Fruit fly (Drosophila melanogaster) whole organism, embryonic: ENCODE measurements around the gene RpL34b.

Source experiments
- Antp ChIP-seq: fragments of 200-800 bp; sonication (Bioruptor generic); optimal IDR thresholded peaks from 3 replicates; lab custom pipeline; 2016; ENCODE audit warnings: missing biosample characterization, missing genetic modification characterization
- Bdp1 ChIP-seq: fragments of 200-800 bp; sonication (Bioruptor generic); optimal IDR thresholded peaks from 3 replicates; lab custom pipeline; 2016; ENCODE audit warnings: missing biosample characterization, missing genetic modification characterization
- CG1024 ChIP-seq: fragments of 200-800 bp; sonication (Bioruptor generic); IDR thresholded peaks from 2 replicates; pipeline ENCODE4 v1.3.6; 2022; ENCODE audit warnings: missing biosample characterization, missing genetic modification characterization
- CG11093 ChIP-seq: fragments of 200-800 bp; sonication (Bioruptor generic); IDR thresholded peaks from 3 replicates; pipeline ENCODE4 v1.3.6; 2022; ENCODE audit warnings: missing biosample characterization, missing genetic modification characterization
- CG12219 ChIP-seq: fragments of 200-800 bp; sonication (Bioruptor generic); optimal IDR thresholded peaks from 3 replicates; lab custom pipeline; 2018; ENCODE audit warnings: missing biosample characterization, mild to moderate bottlenecking, missing genetic modification characterization
- CG12659 ChIP-seq: fragments of 200-800 bp; sonication (Bioruptor generic); optimal IDR thresholded peaks from 3 replicates; lab custom pipeline; 2017; ENCODE audit warnings: mild to moderate bottlenecking, missing biosample characterization, missing genetic modification reagents, missing genetic modification characterization
- CG14014 ChIP-seq: fragments of 200-800 bp; sonication (Bioruptor generic); IDR thresholded peaks from 2 replicates; pipeline ENCODE4 v1.3.6; 2022; ENCODE audit warnings: missing biosample characterization, missing genetic modification characterization
- CG14050 ChIP-seq: fragments of 200-800 bp; sonication (Bioruptor generic); IDR thresholded peaks from 3 replicates; pipeline ENCODE4 v1.3.6; 2022; ENCODE audit warnings: missing biosample characterization, missing genetic modification characterization
- CG14441 ChIP-seq: fragments of 200-800 bp; sonication (Bioruptor generic); IDR thresholded peaks from 2 replicates; pipeline ENCODE4 v1.3.6; 2022; ENCODE audit warnings: missing biosample characterization, missing genetic modification characterization
- CG15011 ChIP-seq: fragments of 200-800 bp; sonication (Bioruptor generic); optimal IDR thresholded peaks from 3 replicates; lab custom pipeline; 2018; ENCODE audit warnings: missing biosample characterization, mild to moderate bottlenecking, missing genetic modification characterization
- CG17328 ChIP-seq: fragments of 200-800 bp; sonication (Bioruptor generic); IDR thresholded peaks from 2 replicates; pipeline ENCODE4 v1.3.6; 2022; ENCODE audit warnings: missing biosample characterization, missing genetic modification characterization
- CG17361 ChIP-seq: fragments of 200-800 bp; sonication (Bioruptor generic); IDR thresholded peaks from 3 replicates; pipeline ENCODE4 v1.3.6; 2022; ENCODE audit warnings: missing biosample characterization, missing genetic modification characterization
- CG17568 ChIP-seq: fragments of 200-800 bp; sonication (Bioruptor generic); optimal IDR thresholded peaks from 2 replicates; lab custom pipeline; 2018; ENCODE audit warnings: missing biosample characterization, mild to moderate bottlenecking, missing genetic modification characterization, moderate library complexity
- CG17802 ChIP-seq: fragments of 200-800 bp; sonication (Bioruptor generic); optimal IDR thresholded peaks from 2 replicates; lab custom pipeline; 2018; ENCODE audit warnings: missing biosample characterization, mild to moderate bottlenecking, missing genetic modification characterization, moderate library complexity
- CG17912 ChIP-seq: fragments of 200-800 bp; sonication (Bioruptor generic); optimal IDR thresholded peaks from 2 replicates; lab custom pipeline; 2018; ENCODE audit warnings: missing biosample characterization, mild to moderate bottlenecking, missing genetic modification characterization
- CG2129 ChIP-seq: fragments of 200-800 bp; sonication (Bioruptor generic); IDR thresholded peaks from 2 replicates; pipeline ENCODE4 v1.3.6; 2022; ENCODE audit warnings: missing biosample characterization, missing genetic modification characterization; ENCODE audit not compliant: partially characterized antibody
- CG2889 ChIP-seq: fragments of 200-800 bp; sonication (Bioruptor generic); IDR thresholded peaks from 3 replicates; pipeline ENCODE4 v1.3.6; 2022; ENCODE audit warnings: missing biosample characterization, missing genetic modification characterization
- CG3281 ChIP-seq: fragments of 200-800 bp; sonication (Bioruptor generic); optimal IDR thresholded peaks from 3 replicates; lab custom pipeline; 2017; ENCODE audit warnings: missing biosample characterization, mild to moderate bottlenecking, missing genetic modification characterization
- CG33557 ChIP-seq: fragments of 200-800 bp; sonication (Bioruptor generic); optimal IDR thresholded peaks from 2 replicates; lab custom pipeline; 2019; ENCODE audit warnings: missing biosample characterization, mild to moderate bottlenecking, missing genetic modification characterization, moderate library complexity
- CG34224 ChIP-seq: fragments of 200-800 bp; sonication (Bioruptor generic); IDR thresholded peaks from 3 replicates; pipeline ENCODE4 v1.3.6; 2022; ENCODE audit warnings: missing biosample characterization, missing genetic modification characterization; ENCODE audit not compliant: partially characterized antibody
- CG6272 ChIP-seq: fragments of 200-800 bp; sonication (Bioruptor generic); IDR thresholded peaks from 2 replicates; pipeline ENCODE4 v1.3.6; 2022; ENCODE audit warnings: missing biosample characterization, missing genetic modification characterization
- CG6689 ChIP-seq: fragments of 200-800 bp; sonication (Bioruptor generic); IDR thresholded peaks from 2 replicates; pipeline ENCODE4 v1.3.6; 2022; ENCODE audit warnings: missing biosample characterization, missing genetic modification characterization
- CG8281 ChIP-seq: fragments of 200-800 bp; sonication (Bioruptor generic); optimal IDR thresholded peaks from 2 replicates; lab custom pipeline; 2018; ENCODE audit warnings: missing biosample characterization, mild to moderate bottlenecking, missing genetic modification characterization, moderate library complexity
- D ChIP-seq, 2 experiments: fragments of 200-800 bp in 1 of 2; fragments of >200 bp in 1 of 2; sonication (Bioruptor generic) in 1 of 2; optimal IDR thresholded peaks; 2 replicates in 1 of 2; 3 replicates in 1 of 2; lab custom pipeline; 2017; ENCODE audit warnings: mild to moderate bottlenecking in 1 of 2, missing biosample characterization in 1 of 2, missing genetic modification characterization in 1 of 2, missing genetic modification reagents in 1 of 2
- Dbx ChIP-seq: fragments of 200-800 bp; sonication (Bioruptor generic); IDR thresholded peaks from 3 replicates; pipeline ENCODE4 v1.3.6; 2022; ENCODE audit warnings: missing biosample characterization, missing genetic modification characterization
- Doc3 ChIP-seq: fragments of 200-800 bp; sonication (Bioruptor generic); IDR thresholded peaks from 3 replicates; pipeline ENCODE4 v1.3.6; 2022; ENCODE audit warnings: missing biosample characterization, missing genetic modification characterization; ENCODE audit not compliant: partially characterized antibody
- Ets97D ChIP-seq: fragments of 200-800 bp; sonication (Bioruptor generic); optimal IDR thresholded peaks from 3 replicates; lab custom pipeline; 2016; ENCODE audit warnings: missing biosample characterization, missing genetic modification characterization
- HLH54F ChIP-seq: fragments of 200-800 bp; sonication (Bioruptor generic); optimal IDR thresholded peaks from 3 replicates; lab custom pipeline; 2016; ENCODE audit warnings: missing biosample characterization, missing genetic modification characterization
- Max ChIP-seq: fragments of 200-800 bp; sonication (Bioruptor generic); optimal IDR thresholded peaks from 2 replicates; lab custom pipeline; 2016; ENCODE audit warnings: missing biosample characterization, mild to moderate bottlenecking, missing genetic modification characterization
- Trl ChIP-seq, 3 experiments: fragments of >200 bp in 2 of 3; fragments of 200-800 bp in 1 of 3; sonication (Bioruptor generic) in 1 of 3; optimal IDR thresholded peaks; 2 replicates in 1 of 3; 3 replicates in 2 of 3; lab custom pipeline; 2016 to 2017; ENCODE audit warnings: missing biosample characterization in 1 of 3, missing genetic modification characterization in 1 of 3
- abd-A ChIP-seq: fragments of 200-800 bp; sonication (Bioruptor generic); optimal IDR thresholded peaks from 3 replicates; lab custom pipeline; 2019; ENCODE audit warnings: missing biosample characterization, mild to moderate bottlenecking, missing genetic modification characterization, moderate library complexity
- ac ChIP-seq: fragments of 200-800 bp; sonication (Bioruptor generic); optimal IDR thresholded peaks from 3 replicates; lab custom pipeline; 2017; ENCODE audit warnings: missing biosample characterization, mild to moderate bottlenecking, missing genetic modification characterization
- ato ChIP-seq: fragments of 200-800 bp; sonication (Bioruptor generic); IDR thresholded peaks from 2 replicates; pipeline ENCODE4 v1.3.6; 2022; ENCODE audit warnings: missing biosample characterization, missing genetic modification characterization; ENCODE audit not compliant: partially characterized antibody
- cas ChIP-seq: fragments of 200-800 bp; sonication (Bioruptor generic); IDR thresholded peaks from 2 replicates; pipeline ENCODE4 v1.3.6; 2022; ENCODE audit warnings: missing biosample characterization, missing genetic modification characterization
- chm ChIP-seq: fragments of 200-800 bp; sonication (Bioruptor generic); IDR thresholded peaks from 2 replicates; pipeline ENCODE4 v1.3.6; 2022; ENCODE audit warnings: missing biosample characterization, missing genetic modification characterization
- dan ChIP-seq: fragments of 200-800 bp; sonication (Bioruptor generic); IDR thresholded peaks from 2 replicates; pipeline ENCODE4 v1.3.6; 2022; ENCODE audit warnings: missing biosample characterization, missing genetic modification characterization
- emc ChIP-seq: fragments of 200-800 bp; sonication (Bioruptor generic); optimal IDR thresholded peaks from 2 replicates; lab custom pipeline; 2016; ENCODE audit warnings: missing biosample characterization, missing genetic modification characterization
- gcm2 ChIP-seq: fragments of 200-800 bp; sonication (Bioruptor generic); optimal IDR thresholded peaks from 2 replicates; lab custom pipeline; 2016; ENCODE audit warnings: missing biosample characterization, missing genetic modification characterization
- gsb-n ChIP-seq: fragments of 200-800 bp; sonication (Bioruptor generic); optimal IDR thresholded peaks from 3 replicates; lab custom pipeline; 2018; ENCODE audit warnings: missing biosample characterization, mild to moderate bottlenecking, missing genetic modification characterization
- gt ChIP-seq: fragments of 200-800 bp; sonication (Bioruptor generic); IDR thresholded peaks from 2 replicates; pipeline ENCODE4 v1.3.6; 2022; ENCODE audit warnings: missing biosample characterization, missing genetic modification characterization
- hb ChIP-seq: fragments of 200-800 bp; sonication (Bioruptor generic); IDR thresholded peaks from 3 replicates; pipeline ENCODE4 v1.3.6; 2022; ENCODE audit warnings: missing biosample characterization, missing genetic modification characterization; ENCODE audit not compliant: partially characterized antibody
- kni ChIP-seq: fragments of 200-800 bp; sonication (Bioruptor generic); optimal IDR thresholded peaks from 3 replicates; lab custom pipeline; 2017; ENCODE audit warnings: mild to moderate bottlenecking, missing biosample characterization, missing genetic modification reagents, missing genetic modification characterization
- lilli ChIP-seq: fragments of 200-800 bp; sonication (Bioruptor generic); optimal IDR thresholded peaks from 3 replicates; lab custom pipeline; 2016; ENCODE audit warnings: missing biosample characterization, missing genetic modification characterization
- odd ChIP-seq: fragments of 200-800 bp; sonication (Bioruptor generic); optimal IDR thresholded peaks from 2 replicates; lab custom pipeline; 2017; ENCODE audit warnings: missing biosample characterization, mild to moderate bottlenecking, missing genetic modification characterization
- schlank ChIP-seq: fragments of 200-800 bp; sonication (Bioruptor generic); optimal IDR thresholded peaks from 2 replicates; lab custom pipeline; 2018; ENCODE audit warnings: missing biosample characterization, mild to moderate bottlenecking, missing genetic modification characterization
- scrt ChIP-seq: fragments of 200-800 bp; sonication (Bioruptor generic); optimal IDR thresholded peaks from 2 replicates; lab custom pipeline; 2018; ENCODE audit warnings: missing biosample characterization, mild to moderate bottlenecking, missing genetic modification characterization, moderate library complexity
- sqz ChIP-seq: fragments of 200-800 bp; sonication (Bioruptor generic); optimal IDR thresholded peaks from 3 replicates; lab custom pipeline; 2018; ENCODE audit warnings: missing biosample characterization, mild to moderate bottlenecking, missing genetic modification characterization
- sug ChIP-seq: fragments of 200-800 bp; optimal IDR thresholded peaks from 2 replicates; lab custom pipeline; 2019; ENCODE audit warnings: missing biosample characterization, mild to moderate bottlenecking, missing genetic modification characterization, moderate library complexity
- zfh1 ChIP-seq: fragments of 200-800 bp; sonication (Bioruptor generic); IDR thresholded peaks from 3 replicates; pipeline ENCODE4 v1.3.6; 2022; ENCODE audit warnings: missing biosample characterization, missing genetic modification characterization

RpL34b gene

dm6 chr3R:9401127-9401603, at the start of gene RpL34b, which contains the start of gene CG8132 (continued):
- TF ChIP-seq zfh1 (GFP tag; lab: Robert Waterston, UW) (peak; percentile 97), CG2129 (GFP tag; lab: Robert Waterston, UW) (no peak), gcm2 (GFP tag; lab: Kevin White, UChicago) (peak; percentile 92), CG17912 (GFP tag; lab: Kevin White, UChicago) (peak; percentile 98), ato (peak; percentile 16; the same call in 1 of the 2 replicates), CG12659 (peak; percentile 99), CG12219 (peak; percentile 84), Bdp1 (peak; percentile 92), cas (GFP tag; lab: Robert Waterston, UW) (peak; percentile 86), gsb-n (tag; lab: Kevin White, UChicago) (peak; percentile 94), chm (GFP tag; lab: Robert Waterston, UW) (peak; percentile 94), emc (GFP tag; lab: Kevin White, UChicago) (peak; percentile 93), lilli (GFP tag; lab: Kevin White, UChicago) (peak; percentile 97), CG15011 (GFP tag; lab: Kevin White, UChicago) (peak; percentile 92), Ets97D (GFP tag; lab: Kevin White, UChicago) (peak; percentile 99), sqz (GFP tag; lab: Kevin White, UChicago) (peak; percentile 90), dan (peak; percentile 76), scrt (peak; percentile 99), CG6689 (GFP tag; lab: Robert Waterston, UW) (peak; percentile 94), abd-A (no peak), CG17328 (GFP tag; lab: Robert Waterston, UW) (peak; percentile 93), sug (tag; lab: Kevin White, UChicago) (peak; percentile 97), hb (GFP tag; lab: Robert Waterston, UW) (no peak), CG14050 (peak; percentile 85), Dbx (GFP tag; lab: Robert Waterston, UW) (peak; percentile 97), CG1024 (GFP tag; lab: Robert Waterston, UW) (peak; percentile 88), CG14014 (peak; percentile 94), CG11093 (GFP tag; lab: Robert Waterston, UW) (peak; percentile 88), odd (GFP tag; lab: Kevin White, UChicago) (peak; percentile 90), CG8281 (tag; lab: Kevin White, UChicago) (peak; percentile 83), CG17361 (GFP tag; lab: Robert Waterston, UW) (peak; percentile 95), Max (GFP tag; lab: Kevin White, UChicago) (peak; percentile 98), Antp (GFP tag; lab: Kevin White, UChicago) (peak; percentile 97), D (optimal IDR thresholded peaks at IDR 0.05; lab: Kevin White, UChicago) (no peak), D (GFP tag; optimal IDR thresholded peaks at IDR 0.05; lab: Kevin White, UChicago) (peak; percentile 83), CG3281 (GFP tag; lab: Kevin White, UChicago) (peak; percentile 94), schlank (tag; lab: Kevin White, UChicago) (peak; percentile 96), CG33557 (GFP tag; lab: Kevin White, UChicago) (peak; percentile 94), CG2889 (GFP tag; lab: Robert Waterston, UW) (peak; percentile 90), CG34224 (GFP tag; lab: Robert Waterston, UW) (no peak), ac (GFP tag; lab: Kevin White, UChicago) (peak; percentile 68), gt (GFP tag; lab: Robert Waterston, UW) (peak; percentile 93), CG6272 (GFP tag; lab: Robert Waterston, UW) (peak; percentile 94), CG17568 (GFP tag; lab: Kevin White, UChicago) (no peak), CG14441 (GFP tag; lab: Robert Waterston, UW) (peak; percentile 95), CG17802 (tag; lab: Kevin White, UChicago) (peak; percentile 87), kni (GFP tag; lab: Kevin White, UChicago) (peak; percentile 96), HLH54F (GFP tag; lab: Kevin White, UChicago) (peak; percentile 97), Doc3 (GFP tag; lab: Robert Waterston, UW) (no peak), Trl (optimal IDR thresholded peaks at IDR 0.05; lab: Kevin White, UChicago) (peak in 1 of 2 experiments; percentile 40), Trl (GFP tag; optimal IDR thresholded peaks at IDR 0.05; lab: Kevin White, UChicago) (peak; percentile 98)
